Worm (Caenorhabditis elegans) whole organism, young adult: ENCODE results near the gene lex-1.

Experiments used
- F52B5.7 ChIP-seq: sonication (generic microtip); optimal IDR thresholded peaks from 2 replicates; lab custom pipeline; 2016; ENCODE audit warnings: mild to moderate bottlenecking, missing genetic modification characterization, missing compliant biosample characterization
- Y56A3A.18 ChIP-seq: fragments of 200-800 bp; sonication (Bioruptor generic); IDR thresholded peaks from 2 replicates; pipeline ENCODE4 v1.3.6; 2022; ENCODE audit warnings: missing genetic modification reagents, missing genetic modification characterization, missing compliant biosample characterization
- rpc-1 ChIP-seq, 2 experiments: fragments of 150-350 bp in 1 of 2; sonication (generic microtip) in 1 of 2; optimal IDR thresholded peaks; 2 replicates each; lab custom pipeline; 2014 to 2018; ENCODE audit warnings: missing biosample characterization in 1 of 2, missing genetic modification characterization in 1 of 2, missing genetic modification reagents in 1 of 2, missing genotype in 1 of 2
- snpc-4 ChIP-seq, 5 experiments: fragments of 150-350 bp in 1 of 5; sonication (generic microtip) in 4 of 5; optimal IDR thresholded peaks; 2 replicates each; lab custom pipeline; 2014 to 2018; ENCODE audit warnings: missing genetic modification characterization in 5 of 5, missing biosample characterization in 3 of 5, antibody characterized with exemption in 2 of 5, mild to moderate bottlenecking in 2 of 5, missing compliant biosample characterization in 2 of 5, missing genotype in 2 of 5, moderate library complexity in 2 of 5, missing genetic modification reagents in 1 of 5
- unc-62 ChIP-seq: fragments of 150-350 bp; optimal IDR thresholded peaks from 2 replicates; lab custom pipeline; 2014; ENCODE audit warnings: missing biosample characterization, missing genetic modification reagents, missing genetic modification characterization
- ztf-3 ChIP-seq: fragments of 200-800 bp; sonication (Bioruptor generic); optimal IDR thresholded peaks from 2 replicates; lab custom pipeline; 2018; ENCODE audit warnings: mild to moderate bottlenecking, missing genetic modification characterization, missing compliant biosample characterization

ce11 chrIV:12114498-12114897 lies 35.2 kb downstream of the lex-1 start:
- no peak for TF ChIP-seq F52B5.7 (tag; lab: Kevin White, UChicago)
- TF ChIP-seq rpc-1 (optimal IDR thresholded peaks at IDR 0.05; lab: Kevin White, UChicago) = no peak
- TF ChIP-seq rpc-1 (tag; optimal IDR thresholded peaks at IDR 0.05; lab: Kevin White, UChicago) = no peak
- TF ChIP-seq unc-62 (GFP tag; lab: Kevin White, UChicago) = no peak
- no peak for TF ChIP-seq ztf-3
- no peak for TF ChIP-seq snpc-4 (GFP tag; optimal IDR thresholded peaks at IDR 0.05; lab: Kevin White, UChicago)
- TF ChIP-seq snpc-4 (tag; optimal IDR thresholded peaks at IDR 0.05; lab: Kevin White, UChicago) = no peak
- TF ChIP-seq Y56A3A.18 = no peak
